Worm (Caenorhabditis elegans): ENCODE data around the gene hut-1.
A peak's percentile ranks its signal among the peaks of the same experiment; 100 is the strongest.

hut-1 gene

DNA sequence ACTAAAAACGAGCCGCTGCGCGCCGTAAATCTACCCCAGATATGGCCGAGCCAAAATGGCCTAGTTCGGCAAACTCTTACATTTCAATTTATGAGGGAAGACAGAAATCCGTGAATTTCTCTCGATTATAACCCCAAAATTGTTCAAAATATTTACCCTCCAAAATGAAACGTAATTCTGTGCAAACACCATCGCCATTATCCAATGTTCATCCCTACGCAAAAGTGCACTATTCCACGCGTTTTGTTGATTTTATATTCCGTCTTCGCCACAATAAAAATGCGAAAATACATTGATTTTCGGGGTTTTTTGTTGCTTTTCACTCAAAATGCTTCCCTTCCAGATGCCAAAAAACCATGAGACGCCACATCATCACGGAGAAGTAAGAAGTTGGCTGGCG is at the start of gene hut-1:
Gene hut-1 (plus strand): TSS at position 344 of the 400 bp plus-strand sequence.
- peak; percentile 8 for TF ChIP-seq mep-1 (tag; optimal IDR thresholded peaks at IDR 0.05)
- peak; percentile 66 for TF ChIP-seq mes-2 (tag; optimal IDR thresholded peaks at IDR 0.05; ENCODE audit: poor library complexity, severe bottlenecking)
- no peak for TF ChIP-seq lin-39 (tag; optimal IDR thresholded peaks at IDR 0.05)
- peak; percentile 35; the same call in 1 of the 2 replicates for TF ChIP-seq ctbp-1 (GFP tag; IDR thresholded peaks at IDR 0.05)
- peak; percentile 38 for TF ChIP-seq lin-38 (GFP tag; IDR thresholded peaks at IDR 0.05)
- peak; percentile 83 for TF ChIP-seq dpl-1 (GFP tag; optimal IDR thresholded peaks at IDR 0.05)
- TF ChIP-seq aha-1 (tag): peak; percentile 89
- TF ChIP-seq dve-1 (tag; optimal IDR thresholded peaks at IDR 0.05; ENCODE audit: insufficient read depth): peak; percentile 49
- peak; percentile 51; the same call in 1 of the 2 replicates for TF ChIP-seq dmd-9 (GFP tag; IDR thresholded peaks at IDR 0.05)
- no peak for TF ChIP-seq ZK337.2 (GFP tag; IDR thresholded peaks at IDR 0.05)
- TF ChIP-seq attf-4 (tag; optimal IDR thresholded peaks at IDR 0.05): no peak
- 0 out of 2 replicates have a peak, but pooled peaks have one; percentile 14 for TF ChIP-seq dmd-6 (GFP tag; IDR thresholded peaks at IDR 0.05)
- no peak for TF ChIP-seq zip-2 (tag; optimal IDR thresholded peaks at IDR 0.05)
- TF ChIP-seq zfp-2 (tag; optimal IDR thresholded peaks at IDR 0.05): no peak
- TF ChIP-seq hlh-30 (tag; optimal IDR thresholded peaks at IDR 0.05; ENCODE audit: insufficient read depth): peak; percentile 10
- peak in 1 of 2 experiments; percentile 2 for TF ChIP-seq daf-16 (GFP tag; optimal IDR thresholded peaks at IDR 0.05)
- peak; percentile 27 for TF ChIP-seq daf-16 (tag; optimal IDR thresholded peaks at IDR 0.05)
- TF ChIP-seq lsy-2 (tag; optimal IDR thresholded peaks at IDR 0.05): peak in 1 of 2 experiments; percentile 72

DNA sequence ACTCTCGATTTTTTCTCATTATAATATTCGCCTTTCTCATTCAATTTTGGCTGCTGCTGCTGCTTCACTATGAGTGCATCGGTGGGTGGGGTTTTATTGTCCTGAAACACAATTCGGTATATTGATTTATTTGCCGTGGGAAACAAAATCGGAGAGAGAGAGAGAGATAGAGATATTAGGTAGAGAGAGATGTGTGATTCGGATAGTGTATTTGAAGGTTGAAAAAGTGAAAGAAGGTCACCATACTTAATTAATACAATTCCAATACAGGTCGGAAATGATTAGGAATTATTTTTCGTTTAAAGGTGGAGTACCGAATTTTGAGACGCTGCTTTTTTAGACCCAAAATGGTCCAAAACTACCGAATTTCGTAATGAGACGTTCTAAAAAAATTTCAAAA is 49.2 kb upstream of the hut-1 start, which contains the start of gene tpst-1:
Gene tpst-1 (minus strand): TSS at position 101 of the 400 bp plus-strand sequence.
- no peak for TF ChIP-seq nhr-76 (tag; optimal IDR thresholded peaks at IDR 0.05)
- peak; percentile 38 for TF ChIP-seq aha-1 (tag)

ce11 chrIII:12665500-12665907 is 45.9 kb upstream of the hut-1 start:
- peak; percentile 66 for TF ChIP-seq aha-1 (tag)
- peak; percentile 20 for TF ChIP-seq mes-2 (tag; optimal IDR thresholded peaks at IDR 0.05; ENCODE audit: poor library complexity, severe bottlenecking)
- TF ChIP-seq dmd-6 (GFP tag; IDR thresholded peaks at IDR 0.05): peak; percentile 19; the same call in 1 of the 2 replicates
- peak; percentile 25 for TF ChIP-seq nhr-28 (tag; optimal IDR thresholded peaks at IDR 0.05)
- TF ChIP-seq hlh-30 (tag; optimal IDR thresholded peaks at IDR 0.05; ENCODE audit: insufficient read depth): peak; percentile 61
- peak; percentile 78 for TF ChIP-seq lin-38 (GFP tag; IDR thresholded peaks at IDR 0.05)
- peak; percentile 89 for TF ChIP-seq mxl-3 (GFP tag; optimal IDR thresholded peaks at IDR 0.05)
- TF ChIP-seq hmg-1.1 (GFP tag; IDR thresholded peaks at IDR 0.05): peak; percentile 63
- TF ChIP-seq hlh-11 (tag; optimal IDR thresholded peaks at IDR 0.05): peak; percentile 44

ce11 chrIII:12668821-12669220 is 42.5 kb upstream of the hut-1 start:
- peak in 1 of 2 experiments; percentile 7 for TF ChIP-seq mdl-1 (tag; optimal IDR thresholded peaks at IDR 0.05)
- peak; percentile 55 for TF ChIP-seq dmd-6 (GFP tag; IDR thresholded peaks at IDR 0.05)
- no peak for TF ChIP-seq egl-43 (GFP tag; IDR thresholded peaks at IDR 0.05)
- no peak for TF ChIP-seq F44E2.7 (GFP tag; IDR thresholded peaks at IDR 0.05)
- TF ChIP-seq aha-1 (tag): no peak
- no peak for TF ChIP-seq daf-16 (GFP tag; optimal IDR thresholded peaks at IDR 0.05)
- TF ChIP-seq daf-16 (tag; optimal IDR thresholded peaks at IDR 0.05): peak; percentile 56
- TF ChIP-seq lim-7 (GFP tag; IDR thresholded peaks at IDR 0.05): no peak
- no peak for TF ChIP-seq Y5F2A.4 (GFP tag; optimal IDR thresholded peaks at IDR 0.05)

DNA sequence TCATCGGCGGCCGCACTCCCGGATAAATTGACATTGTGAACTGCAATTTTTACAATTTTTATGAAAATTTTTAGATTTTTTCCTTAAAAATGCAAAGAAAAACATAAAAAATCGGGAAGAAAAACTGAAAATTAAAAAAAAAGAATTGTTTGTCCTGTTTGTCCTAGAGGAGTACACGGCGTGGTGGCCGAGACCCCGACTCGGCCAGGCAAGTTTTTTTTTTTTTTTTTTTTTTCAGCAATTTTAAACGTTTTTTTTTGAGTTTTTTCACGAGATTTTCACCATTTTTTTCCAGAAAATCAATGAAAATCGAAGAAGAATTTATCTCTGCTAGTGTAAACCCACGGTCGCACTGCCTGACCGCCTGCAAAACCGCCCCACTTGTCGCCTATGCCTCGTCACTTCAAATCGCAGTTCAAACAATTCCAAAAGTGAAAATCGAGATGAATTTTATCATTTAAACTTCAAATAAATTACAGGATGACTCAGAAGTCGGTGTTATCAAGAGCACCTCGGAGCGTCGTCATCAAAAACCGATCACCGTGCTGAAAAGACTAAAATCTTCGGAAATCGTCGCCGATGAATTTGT is 37.9 kb upstream of the hut-1 start, which contains the start of the genes taf-7.2 and elpc-2:
Gene taf-7.2 (minus strand): TSS at position 42 of the 589 bp plus-strand sequence.
Gene elpc-2 (plus strand): TSS at position 296 of the 589 bp plus-strand sequence.
- peak; percentile 41 for TF ChIP-seq dmd-6 (GFP tag; IDR thresholded peaks at IDR 0.05)
- TF ChIP-seq nhr-28 (tag; optimal IDR thresholded peaks at IDR 0.05): no peak
- TF ChIP-seq ztf-7 (tag; optimal IDR thresholded peaks at IDR 0.05): no peak
- peak; percentile 45; the same call in 1 of the 2 replicates for TF ChIP-seq pha-4 (GFP tag; IDR thresholded peaks at IDR 0.05)
- TF ChIP-seq pha-4 (tag; optimal IDR thresholded peaks at IDR 0.05): no peak
- no peak for TF ChIP-seq R02D3.7 (tag; optimal IDR thresholded peaks at IDR 0.05)
- TF ChIP-seq nhr-237 (tag; optimal IDR thresholded peaks at IDR 0.05): no peak
- TF ChIP-seq unc-130 (GFP tag; optimal IDR thresholded peaks at IDR 0.05): peak; percentile 14
- TF ChIP-seq ceh-20 (GFP tag; IDR thresholded peaks at IDR 0.05): no peak
- TF ChIP-seq lsy-2 (tag; optimal IDR thresholded peaks at IDR 0.05): peak in 1 of 2 experiments; percentile 65
- TF ChIP-seq spr-1 (tag; optimal IDR thresholded peaks at IDR 0.05): no peak
- TF ChIP-seq aha-1 (tag): peak; percentile 77
- no peak for TF ChIP-seq rbr-2 (tag; optimal IDR thresholded peaks at IDR 0.05)
- TF ChIP-seq hif-1 (tag; optimal IDR thresholded peaks at IDR 0.05): peak in 1 of 2 experiments; percentile 70
- TF ChIP-seq ZK337.2 (GFP tag; IDR thresholded peaks at IDR 0.05): 0 out of 2 replicates have a peak, but pooled peaks have one; percentile 57
- TF ChIP-seq dpl-1 (GFP tag; optimal IDR thresholded peaks at IDR 0.05): peak; percentile 47
- TF ChIP-seq lin-38 (GFP tag; IDR thresholded peaks at IDR 0.05): peak; percentile 55
- peak; percentile 14; the same call in 1 of the 2 replicates for TF ChIP-seq Y48G9A.11 (GFP tag; IDR thresholded peaks at IDR 0.05)
- peak; percentile 62; the same call in 1 of the 2 replicates for TF ChIP-seq dmd-9 (GFP tag; IDR thresholded peaks at IDR 0.05)
- no peak for TF ChIP-seq dmd-8 (GFP tag; IDR thresholded peaks at IDR 0.05)

All from whole organism, L4 larva.